Worm (Caenorhabditis elegans) whole organism, L2 larva: ENCODE data around the gene ssq-1.

Experiments used
- C34F6.9 ChIP-seq: fragments of 150-350 bp; optimal IDR thresholded peaks from 2 replicates; lab custom pipeline; 2014; ENCODE audit warnings: missing biosample characterization, missing genetic modification characterization
- F13H6.1 ChIP-seq: sonication (generic microtip); optimal IDR thresholded peaks from 2 replicates; lab custom pipeline; 2016; ENCODE audit warnings: missing genetic modification characterization, missing compliant biosample characterization
- R02D3.7 ChIP-seq: fragments of 150-350 bp; optimal IDR thresholded peaks from 2 replicates; lab custom pipeline; 2014; ENCODE audit warnings: missing biosample characterization, missing genetic modification characterization
- ZK546.5 ChIP-seq: sonication (generic microtip); optimal IDR thresholded peaks from 2 replicates; lab custom pipeline; 2017; ENCODE audit warnings: missing biosample characterization, missing genetic modification characterization
- alr-1 ChIP-seq: fragments of 150-350 bp; optimal IDR thresholded peaks from 2 replicates; lab custom pipeline; 2014; ENCODE audit warnings: missing biosample characterization, missing genetic modification characterization
- aly-2 ChIP-seq: fragments of 150-350 bp; optimal IDR thresholded peaks from 2 replicates; lab custom pipeline; 2014; ENCODE audit warnings: missing biosample characterization, missing genetic modification characterization
- ama-1 ChIP-seq: fragments of 150-350 bp; optimal IDR thresholded peaks from 2 replicates; lab custom pipeline; 2018; ENCODE audit warnings: inconsistent platforms
- blmp-1 ChIP-seq: sonication (generic microtip); optimal IDR thresholded peaks from 2 replicates; lab custom pipeline; 2017; ENCODE audit warnings: missing genetic modification characterization, mild to moderate bottlenecking, missing compliant biosample characterization, antibody characterized with exemption, moderate library complexity; ENCODE audit not compliant: insufficient read depth
- ceh-16 ChIP-seq: fragments of 150-350 bp; optimal IDR thresholded peaks from 2 replicates; lab custom pipeline; 2014; ENCODE audit warnings: missing biosample characterization, missing genetic modification characterization
- ceh-82 ChIP-seq: fragments of 150-350 bp; optimal IDR thresholded peaks from 2 replicates; lab custom pipeline; 2014; ENCODE audit warnings: missing biosample characterization, missing genetic modification characterization
- crh-2 ChIP-seq: sonication (generic microtip); optimal IDR thresholded peaks from 2 replicates; lab custom pipeline; 2017; ENCODE audit warnings: missing biosample characterization, missing genetic modification characterization
- dmd-4 ChIP-seq: sonication (generic microtip); optimal IDR thresholded peaks from 2 replicates; lab custom pipeline; 2017; ENCODE audit warnings: missing biosample characterization, missing genetic modification characterization
- egl-27 ChIP-seq: sonication (generic microtip); optimal IDR thresholded peaks from 3 replicates; lab custom pipeline; 2017; ENCODE audit warnings: missing biosample characterization, missing genetic modification reagents, missing genetic modification characterization
- elt-1 ChIP-seq: fragments of 150-350 bp; optimal IDR thresholded peaks from 2 replicates; lab custom pipeline; 2014; ENCODE audit warnings: missing biosample characterization, missing genetic modification characterization
- elt-3 ChIP-seq: sonication (generic microtip); optimal IDR thresholded peaks from 2 replicates; lab custom pipeline; 2017; ENCODE audit warnings: missing biosample characterization, missing genetic modification characterization
- fos-1 ChIP-seq: fragments of 150-350 bp; optimal IDR thresholded peaks from 2 replicates; lab custom pipeline; 2014; ENCODE audit warnings: missing biosample characterization, missing genetic modification characterization
- gmeb-1 ChIP-seq: fragments of 150-350 bp; optimal IDR thresholded peaks from 2 replicates; lab custom pipeline; 2014; ENCODE audit warnings: missing biosample characterization, missing genetic modification characterization
- lin-11 ChIP-seq: fragments of 150-350 bp; sonication (generic microtip); optimal IDR thresholded peaks from 2 replicates; lab custom pipeline; 2014; ENCODE audit warnings: missing biosample characterization, missing genetic modification characterization, inconsistent platforms, mixed read lengths
- lin-13 ChIP-seq: fragments of 150-350 bp; optimal IDR thresholded peaks from 2 replicates; lab custom pipeline; 2014; ENCODE audit warnings: missing biosample characterization, missing genetic modification reagents, missing genetic modification characterization
- lin-39 ChIP-seq: fragments of 150-350 bp; optimal IDR thresholded peaks from 2 replicates; lab custom pipeline; 2014; ENCODE audit warnings: missing biosample characterization, missing genetic modification reagents, missing genetic modification characterization
- lsy-2 ChIP-seq, 2 experiments: fragments of 150-350 bp in 1 of 2; sonication (generic microtip) in 1 of 2; optimal IDR thresholded peaks; 2 replicates each; lab custom pipeline; 2014 to 2017; ENCODE audit warnings: missing biosample characterization in 2 of 2, missing genetic modification characterization in 2 of 2
- mab-5 ChIP-seq: fragments of 150-350 bp; optimal IDR thresholded peaks from 2 replicates; lab custom pipeline; 2014; ENCODE audit warnings: missing biosample characterization, missing genetic modification characterization
- mbf-1 ChIP-seq: sonication (generic microtip); optimal IDR thresholded peaks from 2 replicates; lab custom pipeline; 2017; ENCODE audit warnings: missing biosample characterization, missing genetic modification characterization
- mdl-1 ChIP-seq, 2 experiments: fragments of 150-350 bp in 1 of 2; sonication (generic microtip) in 1 of 2; optimal IDR thresholded peaks; 2 replicates each; lab custom pipeline; 2017; ENCODE audit warnings: missing biosample characterization in 2 of 2, missing genetic modification characterization in 2 of 2
- nhr-10 ChIP-seq: sonication (generic microtip); optimal IDR thresholded peaks from 2 replicates; lab custom pipeline; 2017; ENCODE audit warnings: missing biosample characterization, missing genetic modification characterization
- nhr-12 ChIP-seq: fragments of 150-350 bp; optimal IDR thresholded peaks from 2 replicates; lab custom pipeline; 2014; ENCODE audit warnings: missing biosample characterization, missing genetic modification characterization
- nhr-129 ChIP-seq: fragments of 150-350 bp; optimal IDR thresholded peaks from 2 replicates; lab custom pipeline; 2014; ENCODE audit warnings: missing biosample characterization, missing genetic modification characterization
- nhr-21 ChIP-seq: fragments of 150-350 bp; optimal IDR thresholded peaks from 2 replicates; lab custom pipeline; 2014; ENCODE audit warnings: missing biosample characterization, missing genetic modification characterization
- nhr-23 ChIP-seq: fragments of 150-350 bp; optimal IDR thresholded peaks from 2 replicates; lab custom pipeline; 2014; ENCODE audit warnings: missing biosample characterization, missing genetic modification reagents, missing genetic modification characterization
- nhr-237 ChIP-seq: fragments of 150-350 bp; optimal IDR thresholded peaks from 2 replicates; lab custom pipeline; 2014; ENCODE audit warnings: missing biosample characterization, missing genetic modification characterization
- nhr-25 ChIP-seq: fragments of 150-350 bp; sonication (generic microtip); optimal IDR thresholded peaks from 3 replicates; lab custom pipeline; 2014; ENCODE audit warnings: missing biosample characterization, missing genetic modification characterization
- nhr-6 ChIP-seq: fragments of 150-350 bp; optimal IDR thresholded peaks from 2 replicates; lab custom pipeline; 2014; ENCODE audit warnings: missing biosample characterization, missing genetic modification characterization
- nhr-77 ChIP-seq: fragments of 150-350 bp; optimal IDR thresholded peaks from 2 replicates; lab custom pipeline; 2014; ENCODE audit warnings: missing biosample characterization, missing genetic modification characterization
- peb-1 ChIP-seq: fragments of 150-350 bp; optimal IDR thresholded peaks from 2 replicates; lab custom pipeline; 2014; ENCODE audit warnings: missing biosample characterization, missing genetic modification characterization
- sem-4 ChIP-seq: fragments of 150-350 bp; optimal IDR thresholded peaks from 2 replicates; lab custom pipeline; 2014; ENCODE audit warnings: missing biosample characterization, missing genetic modification reagents, missing genetic modification characterization
- skn-1 ChIP-seq: sonication (generic microtip); optimal IDR thresholded peaks from 2 replicates; lab custom pipeline; 2017; ENCODE audit warnings: missing biosample characterization, missing genetic modification characterization
- sma-3 ChIP-seq: sonication (generic microtip); optimal IDR thresholded peaks from 2 replicates; lab custom pipeline; 2016; ENCODE audit warnings: missing genetic modification reagents, missing genetic modification characterization, missing compliant biosample characterization
- sma-9 ChIP-seq, 2 experiments: fragments of 150-350 bp in 1 of 2; sonication (generic microtip) in 1 of 2; optimal IDR thresholded peaks; 2 replicates each; lab custom pipeline; 2014 to 2016; ENCODE audit warnings: missing genetic modification characterization in 2 of 2, mild to moderate bottlenecking in 1 of 2, missing biosample characterization in 1 of 2, missing compliant biosample characterization in 1 of 2, missing genetic modification reagents in 1 of 2, moderate library complexity in 1 of 2
- snpc-4 ChIP-seq: fragments of 150-350 bp; optimal IDR thresholded peaks from 2 replicates; lab custom pipeline; 2014; ENCODE audit warnings: missing biosample characterization, missing genetic modification characterization
- unc-55 ChIP-seq: fragments of 150-350 bp; sonication (generic microtip); optimal IDR thresholded peaks from 3 replicates; lab custom pipeline; 2014; ENCODE audit warnings: missing biosample characterization, missing genetic modification reagents, missing genetic modification characterization
- unc-62 ChIP-seq: fragments of 150-350 bp; optimal IDR thresholded peaks from 2 replicates; lab custom pipeline; 2014; ENCODE audit warnings: missing biosample characterization, missing genetic modification reagents, missing genetic modification characterization
- zag-1 ChIP-seq: fragments of 150-350 bp; optimal IDR thresholded peaks from 2 replicates; lab custom pipeline; 2014; ENCODE audit warnings: missing biosample characterization, missing genetic modification characterization
- ztf-1 ChIP-seq: fragments of 200-800 bp; sonication (Bioruptor generic); conservative IDR thresholded peaks from 2 replicates; pipeline ENCODE4 v1.3.6; 2022; ENCODE audit warnings: missing genetic modification characterization, missing compliant biosample characterization
- ztf-11 ChIP-seq: sonication (generic microtip); optimal IDR thresholded peaks from 2 replicates; lab custom pipeline; 2017; ENCODE audit warnings: missing biosample characterization, missing genetic modification characterization
- ztf-4 ChIP-seq: fragments of 150-350 bp; optimal IDR thresholded peaks from 2 replicates; lab custom pipeline; 2014; ENCODE audit warnings: missing biosample characterization, missing genetic modification characterization

Gene ssq-1

DNA sequence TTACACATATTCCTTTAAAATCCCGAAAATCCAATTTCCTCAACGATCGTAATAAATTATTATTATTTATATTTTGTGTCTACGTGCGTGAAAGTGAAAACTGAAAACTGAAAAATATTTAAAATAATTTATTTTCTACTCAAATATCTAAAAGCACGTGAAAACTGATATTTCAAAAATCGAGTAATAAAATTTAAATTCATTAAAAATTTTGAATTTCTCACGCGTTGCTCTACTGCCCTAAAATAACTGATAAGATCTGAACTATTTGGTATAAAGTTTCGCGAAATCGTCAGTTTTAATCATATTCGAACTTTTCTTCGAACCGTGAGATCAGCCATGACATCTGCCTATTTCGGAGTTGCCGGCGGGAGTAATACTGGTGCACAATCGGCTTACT lies at the start of gene ssq-1:
Gene ssq-1, plus strand, starts transcription at position 301 of the 400 bp plus-strand sequence.
- no peak for TF ChIP-seq lin-11 (tag; lab: Kevin White, UChicago)
- no peak for TF ChIP-seq ama-1 (lab: Kevin White, UChicago)
- no peak for TF ChIP-seq crh-2 (tag; lab: Kevin White, UChicago)
- no peak for TF ChIP-seq nhr-23
- no peak for TF ChIP-seq R02D3.7
- no peak for TF ChIP-seq zag-1
- TF ChIP-seq mab-5 = no peak
- no peak for TF ChIP-seq ztf-1 (GFP tag; lab: Robert Waterston, UW)
- no peak for TF ChIP-seq mdl-1 (tag; optimal IDR thresholded peaks at IDR 0.05; lab: Kevin White, UChicago)
- no peak for TF ChIP-seq mbf-1 (tag; lab: Kevin White, UChicago)
- TF ChIP-seq unc-62 = no peak
- no peak for TF ChIP-seq nhr-21 (tag; lab: Kevin White, UChicago)
- TF ChIP-seq elt-3 (tag; lab: Kevin White, UChicago) = no peak
- no peak for TF ChIP-seq fos-1 (tag; lab: Kevin White, UChicago)
- no peak for TF ChIP-seq snpc-4 (tag; lab: Kevin White, UChicago)
- no peak for TF ChIP-seq blmp-1
- TF ChIP-seq nhr-10 (tag; lab: Kevin White, UChicago) = no peak
- TF ChIP-seq, all 48 proteins: peak for 0

DNA sequence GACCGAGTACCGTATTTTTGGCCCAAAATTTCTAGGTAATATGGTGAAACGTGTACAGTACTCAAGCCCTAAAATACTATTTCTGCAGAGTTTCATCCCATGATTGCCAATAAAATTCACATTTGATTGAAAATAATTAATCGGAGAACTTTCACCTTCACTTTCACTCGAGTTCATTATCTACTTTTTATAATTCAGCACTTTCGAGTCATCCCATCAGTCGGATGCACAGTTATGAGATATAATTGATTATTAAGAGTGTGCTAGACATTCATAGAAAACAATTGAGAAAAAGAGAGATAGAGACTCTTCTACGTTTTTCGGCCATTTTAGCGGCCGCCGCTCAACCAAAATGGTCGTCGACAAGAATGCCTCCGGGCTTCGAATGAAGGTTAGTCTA lies 49.6 kb upstream of the ssq-1 start, which contains the start of gene fat-3:
Gene fat-3, plus strand, starts transcription at position 313 of the 400 bp plus-strand sequence.
- TF ChIP-seq egl-27 (tag; lab: Kevin White, UChicago) (no peak), C34F6.9 (tag; lab: Kevin White, UChicago) (peak; percentile 30), fos-1 (tag; lab: Kevin White, UChicago) (peak; percentile 72), lsy-2 (tag; optimal IDR thresholded peaks at IDR 0.05; lab: Kevin White, UChicago) (peak in 1 of 2 experiments; percentile 24), ama-1 (lab: Kevin White, UChicago) (no peak), blmp-1 (peak; percentile 91), ztf-11 (tag; lab: Kevin White, UChicago) (no peak), crh-2 (tag; lab: Kevin White, UChicago) (peak; percentile 33), sma-9 (GFP tag; optimal IDR thresholded peaks at IDR 0.05; lab: Kevin White, UChicago) (peak; percentile 62), sma-9 (tag; optimal IDR thresholded peaks at IDR 0.05; lab: Kevin White, UChicago) (no peak), nhr-21 (tag; lab: Kevin White, UChicago) (no peak), F13H6.1 (tag; lab: Kevin White, UChicago) (peak; percentile 1)

DNA sequence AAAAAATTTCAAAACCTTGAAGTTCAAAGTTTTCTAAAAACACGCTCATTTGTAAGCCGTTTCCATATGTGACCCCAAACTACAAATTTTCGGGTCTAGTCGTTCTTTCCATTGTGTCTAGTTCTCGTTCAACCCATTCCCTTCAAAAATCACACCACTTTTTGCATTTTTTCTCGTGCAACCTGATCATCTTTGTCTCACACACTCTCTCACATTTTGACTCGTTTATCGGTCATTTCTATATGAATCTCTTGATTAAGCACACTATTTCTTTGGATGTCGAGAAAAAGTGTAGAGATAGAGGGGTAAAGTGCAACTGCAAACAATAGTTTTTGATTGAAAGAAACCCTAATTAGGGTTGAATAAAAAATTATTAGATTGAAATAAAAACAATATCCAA lies 48.8 kb upstream of the ssq-1 start:
- no peak for TF ChIP-seq elt-3 (tag; lab: Kevin White, UChicago)
- no peak for TF ChIP-seq ztf-1 (GFP tag; lab: Robert Waterston, UW)
- peak; percentile 9 for TF ChIP-seq nhr-21 (tag; lab: Kevin White, UChicago)
- TF ChIP-seq mab-5 = peak; percentile 16
- peak; percentile 37 for TF ChIP-seq blmp-1
- TF ChIP-seq lsy-2 (tag; optimal IDR thresholded peaks at IDR 0.05; lab: Kevin White, UChicago) = peak in 1 of 2 experiments; percentile 67
- TF ChIP-seq F13H6.1 (tag; lab: Kevin White, UChicago) = peak; percentile 79
- TF ChIP-seq nhr-23 = no peak
- TF ChIP-seq snpc-4 (tag; lab: Kevin White, UChicago) = no peak
- TF ChIP-seq elt-1 (tag; lab: Kevin White, UChicago) = no peak
- TF ChIP-seq nhr-12 (tag; lab: Kevin White, UChicago) = no peak
- TF ChIP-seq lin-13 (GFP tag; lab: Kevin White, UChicago) = peak; percentile 51
- TF ChIP-seq ZK546.5 (tag; lab: Kevin White, UChicago) = no peak
- TF ChIP-seq gmeb-1 (tag; lab: Kevin White, UChicago) = peak; percentile 52
- peak; percentile 81 for TF ChIP-seq crh-2 (tag; lab: Kevin White, UChicago)
- peak in 1 of 2 experiments; percentile 28 for TF ChIP-seq mdl-1 (tag; optimal IDR thresholded peaks at IDR 0.05; lab: Kevin White, UChicago)
- no peak for TF ChIP-seq sem-4 (tag; lab: Kevin White, UChicago)
- no peak for TF ChIP-seq nhr-10 (tag; lab: Kevin White, UChicago)
- no peak for TF ChIP-seq ztf-4 (tag; lab: Kevin White, UChicago)
- no peak for TF ChIP-seq ama-1 (lab: Kevin White, UChicago)
- TF ChIP-seq lin-39 (tag; lab: Kevin White, UChicago) = no peak
- peak; percentile 65 for TF ChIP-seq nhr-25 (tag; lab: Kevin White, UChicago)
- no peak for TF ChIP-seq skn-1 (tag; lab: Kevin White, UChicago)
- TF ChIP-seq R02D3.7 = no peak
- no peak for TF ChIP-seq unc-62
- TF ChIP-seq sma-9 (GFP tag; optimal IDR thresholded peaks at IDR 0.05; lab: Kevin White, UChicago) = peak; percentile 88
- no peak for TF ChIP-seq sma-9 (tag; optimal IDR thresholded peaks at IDR 0.05; lab: Kevin White, UChicago)
- no peak for TF ChIP-seq nhr-237
- TF ChIP-seq aly-2 (tag; lab: Kevin White, UChicago) = no peak
- TF ChIP-seq ceh-82 (tag; lab: Kevin White, UChicago) = no peak
- TF ChIP-seq nhr-6 (tag; lab: Kevin White, UChicago) = peak; percentile 8
- no peak for TF ChIP-seq peb-1 (tag; lab: Kevin White, UChicago)
- TF ChIP-seq nhr-129 (tag; lab: Kevin White, UChicago) = peak; percentile 62
- peak; percentile 60 for TF ChIP-seq sma-3 (GFP tag; lab: Kevin White, UChicago)
- TF ChIP-seq ceh-16 (tag; lab: Kevin White, UChicago) = no peak
- peak; percentile 58 for TF ChIP-seq C34F6.9 (tag; lab: Kevin White, UChicago)
- no peak for TF ChIP-seq dmd-4 (tag; lab: Kevin White, UChicago)
- TF ChIP-seq zag-1 = no peak
- no peak for TF ChIP-seq alr-1
- TF ChIP-seq mbf-1 (tag; lab: Kevin White, UChicago) = no peak
- TF ChIP-seq unc-55 (GFP tag; lab: Kevin White, UChicago) = no peak
- TF ChIP-seq egl-27 (tag; lab: Kevin White, UChicago) = peak; percentile 22
- no peak for TF ChIP-seq ztf-11 (tag; lab: Kevin White, UChicago)
- TF ChIP-seq nhr-77 (tag; lab: Kevin White, UChicago) = no peak
